Worm (Caenorhabditis elegans): ENCODE measurements around the gene B0218.5.

DNA sequence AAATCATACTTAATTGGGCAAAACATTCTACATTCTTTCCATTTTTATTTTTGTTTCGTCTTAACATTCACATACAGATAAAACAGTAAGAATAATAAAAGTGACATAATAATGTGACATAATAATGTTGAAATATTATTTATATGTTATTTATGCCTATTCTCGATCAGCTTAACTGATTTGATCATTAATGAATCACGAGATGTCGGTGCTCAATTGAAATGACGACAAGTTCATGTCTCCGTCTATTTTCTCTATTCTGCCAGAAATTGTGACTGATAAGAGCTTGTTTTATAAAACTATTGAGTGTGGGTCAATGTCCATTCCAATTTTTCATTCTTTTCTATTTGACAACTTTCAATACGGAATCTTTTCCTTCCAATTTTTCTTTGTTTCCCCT, 5.3 kb downstream of the B0218.5 start:
- TF ChIP-seq isw-1 (GFP tag; IDR thresholded peaks at IDR 0.05) (no peak), lin-39 (tag; optimal IDR thresholded peaks at IDR 0.05) (no peak), hpl-2 (GFP tag; optimal IDR thresholded peaks at IDR 0.05) (no peak), ama-1 (optimal IDR thresholded peaks at IDR 0.05) (no peak), mdl-1 (tag; optimal IDR thresholded peaks at IDR 0.05) (no peak), zag-1 (tag; optimal IDR thresholded peaks at IDR 0.05) (no peak), mep-1 (tag; optimal IDR thresholded peaks at IDR 0.05) (no peak), fkh-10 (GFP tag; optimal IDR thresholded peaks at IDR 0.05) (no peak), unc-98 (GFP tag; IDR thresholded peaks at IDR 0.05) (no peak), elt-3 (tag; optimal IDR thresholded peaks at IDR 0.05) (no peak), nhr-71 (tag; optimal IDR thresholded peaks at IDR 0.05) (peak; percentile 32), lin-13 (GFP tag; optimal IDR thresholded peaks at IDR 0.05) (no peak)

All from whole organism, L1 larva.